Worm (Caenorhabditis elegans) whole organism, L4 larva: Measurements from ENCODE around the gene spds-1.

Experiments
- D1046.2 ChIP-seq: fragments of 200-800 bp; sonication (Bioruptor generic); IDR thresholded peaks from 2 replicates; pipeline ENCODE4 v1.3.6; 2022; ENCODE audit warnings: missing genetic modification characterization, missing compliant biosample characterization
- F37D6.2 ChIP-seq: sonication (generic microtip); optimal IDR thresholded peaks from 2 replicates; lab custom pipeline; 2016; ENCODE audit warnings: mild to moderate bottlenecking, missing genetic modification characterization, missing compliant biosample characterization
- F44E2.7 ChIP-seq: fragments of 200-800 bp; sonication (Bioruptor generic); IDR thresholded peaks from 2 replicates; pipeline ENCODE4 v2.1.2; 2022; ENCODE audit warnings: missing genetic modification characterization, missing compliant biosample characterization
- F49E8.2 ChIP-seq: sonication (generic microtip); optimal IDR thresholded peaks from 2 replicates; lab custom pipeline; 2016; ENCODE audit warnings: missing compliant biosample characterization, mild to moderate bottlenecking, missing genetic modification characterization, borderline replicate concordance
- Y48G9A.11 ChIP-seq: fragments of 200-800 bp; sonication (Bioruptor generic); IDR thresholded peaks from 2 replicates; pipeline ENCODE4 v1.3.6; 2022; ENCODE audit warnings: missing genetic modification reagents, missing genetic modification characterization, missing compliant biosample characterization
- ZK337.2 ChIP-seq: fragments of 200-800 bp; sonication (Bioruptor generic); IDR thresholded peaks from 2 replicates; pipeline ENCODE4 v1.3.6; 2022; ENCODE audit warnings: missing genetic modification reagents, missing genetic modification characterization, missing compliant biosample characterization
- aha-1 ChIP-seq: fragments of 150-350 bp; peaks from one replicate; lab custom pipeline; 2014; ENCODE audit warnings: missing biosample characterization, missing genetic modification characterization
- ama-1 ChIP-seq: fragments of 150-350 bp; optimal IDR thresholded peaks from 2 replicates; lab custom pipeline; 2014; ENCODE audit warnings: inconsistent platforms, mixed read lengths
- ceh-62 ChIP-seq: sonication (generic microtip); optimal IDR thresholded peaks from 2 replicates; lab custom pipeline; 2017; ENCODE audit warnings: missing biosample characterization, missing genetic modification characterization
- daf-16 ChIP-seq, 3 experiments: sonication (generic microtip); optimal IDR thresholded peaks; 2 replicates each; lab custom pipeline; 2016 to 2017; ENCODE audit warnings: missing genetic modification characterization in 3 of 3, missing genetic modification reagents in 3 of 3, mild to moderate bottlenecking in 2 of 3, missing compliant biosample characterization in 2 of 3, missing biosample characterization in 1 of 3, moderate library complexity in 1 of 3
- dmd-6 ChIP-seq: fragments of 200-800 bp; sonication (Bioruptor generic); IDR thresholded peaks from 2 replicates; pipeline ENCODE4 v1.3.6; 2022; ENCODE audit warnings: missing genetic modification reagents, missing genetic modification characterization, missing compliant biosample characterization
- dmd-8 ChIP-seq: fragments of 200-800 bp; sonication (Bioruptor generic); IDR thresholded peaks from 2 replicates; pipeline ENCODE4 v1.3.6; 2022; ENCODE audit warnings: missing genetic modification characterization, missing compliant biosample characterization
- dpl-1 ChIP-seq: fragments of 150-350 bp; optimal IDR thresholded peaks from 2 replicates; lab custom pipeline; 2014; ENCODE audit warnings: missing biosample characterization, missing genetic modification reagents, missing genetic modification characterization
- hif-1 ChIP-seq, 2 experiments: sonication (generic microtip); optimal IDR thresholded peaks; 2 replicates each; lab custom pipeline; 2016 to 2017; ENCODE audit warnings: missing compliant biosample characterization in 2 of 2, missing genetic modification characterization in 2 of 2, missing genetic modification reagents in 2 of 2, missing genotype in 2 of 2, mild to moderate bottlenecking in 1 of 2
- hmg-1.1 ChIP-seq: fragments of 200-800 bp; sonication (Bioruptor generic); IDR thresholded peaks from 2 replicates; pipeline ENCODE4 v1.3.6; 2022; ENCODE audit warnings: missing genetic modification reagents, missing genetic modification characterization, missing compliant biosample characterization
- lim-7 ChIP-seq: fragments of 200-800 bp; sonication (Bioruptor generic); IDR thresholded peaks from 2 replicates; pipeline ENCODE4 v1.3.6; 2022; ENCODE audit warnings: missing genetic modification characterization, missing compliant biosample characterization
- lin-15B ChIP-seq: fragments of 150-350 bp; sonication (generic microtip); optimal IDR thresholded peaks from 3 replicates; lab custom pipeline; 2014; ENCODE audit warnings: missing biosample characterization, missing genetic modification characterization
- lin-38 ChIP-seq: fragments of 200-800 bp; sonication (Bioruptor generic); IDR thresholded peaks from 2 replicates; pipeline ENCODE4 v1.3.6; 2022; ENCODE audit warnings: missing genetic modification reagents, missing genetic modification characterization, missing compliant biosample characterization
- lsy-2 ChIP-seq, 2 experiments: fragments of 150-350 bp in 1 of 2; sonication (generic microtip) in 1 of 2; optimal IDR thresholded peaks; 2 replicates each; lab custom pipeline; 2014 to 2017; ENCODE audit warnings: missing biosample characterization in 2 of 2, missing genetic modification characterization in 2 of 2
- mxl-2 ChIP-seq: fragments of 200-800 bp; sonication (Bioruptor generic); conservative IDR thresholded peaks from 2 replicates; pipeline ENCODE4 v1.3.6; 2022; ENCODE audit warnings: missing genetic modification reagents, missing genetic modification characterization, missing compliant biosample characterization
- mxl-3 ChIP-seq: fragments of 200-800 bp; sonication (Bioruptor generic); optimal IDR thresholded peaks from 2 replicates; lab custom pipeline; 2018; ENCODE audit warnings: mild to moderate bottlenecking, missing genetic modification characterization, missing compliant biosample characterization
- nhr-111 ChIP-seq: fragments of 200-800 bp; sonication (Bioruptor generic); optimal IDR thresholded peaks from 2 replicates; lab custom pipeline; 2018; ENCODE audit warnings: mild to moderate bottlenecking, missing genetic modification characterization, missing compliant biosample characterization
- nhr-41 ChIP-seq: fragments of 200-800 bp; sonication (Bioruptor generic); IDR thresholded peaks from 2 replicates; pipeline ENCODE4 v1.3.6; 2022; ENCODE audit warnings: missing genetic modification reagents, missing genetic modification characterization, missing compliant biosample characterization
- pqm-1 ChIP-seq: sonication (generic microtip); optimal IDR thresholded peaks from 2 replicates; lab custom pipeline; 2017; ENCODE audit warnings: missing biosample characterization, missing genetic modification characterization
- tra-1 ChIP-seq: fragments of 200-800 bp; sonication (Bioruptor generic); IDR thresholded peaks from 2 replicates; pipeline ENCODE4 v1.3.6; 2022; ENCODE audit warnings: missing genetic modification reagents, missing genetic modification characterization, missing compliant biosample characterization
- unc-130 ChIP-seq: sonication (generic microtip); optimal IDR thresholded peaks from 2 replicates; lab custom pipeline; 2016; ENCODE audit warnings: missing genetic modification reagents, missing genetic modification characterization, missing compliant biosample characterization
- vab-7 ChIP-seq: fragments of 200-800 bp; sonication (Bioruptor generic); IDR thresholded peaks from 2 replicates; pipeline ENCODE4 v1.3.6; 2022; ENCODE audit warnings: missing genetic modification reagents, missing genetic modification characterization, missing compliant biosample characterization
- zag-1 ChIP-seq: fragments of 150-350 bp; optimal IDR thresholded peaks from 2 replicates; lab custom pipeline; 2014; ENCODE audit warnings: missing biosample characterization, missing genetic modification characterization
- zip-11 ChIP-seq: fragments of 200-800 bp; sonication (Bioruptor generic); IDR thresholded peaks from 2 replicates; pipeline ENCODE4 v1.3.6; 2022; ENCODE audit warnings: missing genetic modification characterization, missing compliant biosample characterization
- zip-2 ChIP-seq: fragments of 150-350 bp; optimal IDR thresholded peaks from 2 replicates; lab custom pipeline; 2014; ENCODE audit warnings: missing biosample characterization, missing genetic modification characterization
- ztf-7 ChIP-seq: fragments of 150-350 bp; optimal IDR thresholded peaks from 2 replicates; lab custom pipeline; 2014; ENCODE audit warnings: missing biosample characterization, missing genetic modification characterization

The spds-1 gene

ce11 chrII:12805765-12806384, 824 bp upstream of the spds-1 start (continued):
- TF ChIP-seq daf-16 (GFP tag; optimal IDR thresholded peaks at IDR 0.05; lab: Kevin White, UChicago), result no peak
- TF ChIP-seq daf-16 (tag; optimal IDR thresholded peaks at IDR 0.05; lab: Kevin White, UChicago), result no peak
- TF ChIP-seq nhr-41 (GFP tag; lab: Robert Waterston, UW), result no peak
- TF ChIP-seq aha-1 (tag; lab: Kevin White, UChicago), result peak; percentile 58
- no peak for TF ChIP-seq ama-1
- TF ChIP-seq D1046.2 (GFP tag; lab: Robert Waterston, UW), result 0 out of 2 replicates have a peak, but pooled peaks have one; percentile 13
- peak; percentile 22 for TF ChIP-seq dpl-1 (GFP tag; lab: Kevin White, UChicago)
- peak; percentile 42 for TF ChIP-seq F37D6.2

- TF ChIP-seq F49E8.2 (tag; lab: Kevin White, UChicago) (peak; percentile 68), lin-38 (GFP tag; lab: Robert Waterston, UW) (peak; percentile 36; the same call in 1 of the 2 replicates), ama-1 (no peak)
- TF ChIP-seq, all 104 proteins: peak for 2
These were observed 2.0 kb downstream of the spds-1 start for ce11 chrII:12808746-12809145.

DNA sequence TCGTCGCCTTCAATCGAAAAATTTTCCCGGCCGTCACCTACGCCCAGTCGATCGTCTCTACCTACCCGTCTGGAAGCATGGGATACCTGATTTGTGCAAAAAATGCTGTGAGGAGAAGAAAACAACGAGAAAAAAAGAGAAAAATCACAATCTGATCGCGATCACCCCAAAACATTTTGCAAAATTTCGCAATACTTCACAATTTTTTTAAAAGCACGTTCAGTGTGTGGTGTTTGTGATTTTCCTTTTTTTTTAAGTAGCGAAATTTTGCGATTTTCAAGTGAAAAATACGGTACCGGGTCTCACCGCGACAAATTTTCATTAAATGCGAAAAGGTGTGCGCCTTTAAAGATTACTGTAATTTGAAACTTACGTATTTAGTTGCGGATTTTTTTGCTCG, 3.0 kb downstream of the spds-1 start:
- no peak for TF ChIP-seq Y48G9A.11
- TF ChIP-seq lim-7 (GFP tag; lab: Robert Waterston, UW), result no peak
- TF ChIP-seq ceh-62 (tag; lab: Kevin White, UChicago), result no peak
- peak; percentile 87 for TF ChIP-seq zip-2 (tag; lab: Kevin White, UChicago)
- no peak for TF ChIP-seq zag-1 (tag; lab: Kevin White, UChicago)
- no peak for TF ChIP-seq hmg-1.1
- no peak for TF ChIP-seq aha-1 (tag; lab: Kevin White, UChicago)
- TF ChIP-seq hif-1 (tag; optimal IDR thresholded peaks at IDR 0.05; lab: Kevin White, UChicago), result peak in 1 of 2 experiments; percentile 37
- no peak for TF ChIP-seq ZK337.2 (GFP tag; lab: Robert Waterston, UW)
- TF ChIP-seq dmd-8 (GFP tag; lab: Robert Waterston, UW), result no peak
- TF ChIP-seq lin-15B, result no peak

DNA sequence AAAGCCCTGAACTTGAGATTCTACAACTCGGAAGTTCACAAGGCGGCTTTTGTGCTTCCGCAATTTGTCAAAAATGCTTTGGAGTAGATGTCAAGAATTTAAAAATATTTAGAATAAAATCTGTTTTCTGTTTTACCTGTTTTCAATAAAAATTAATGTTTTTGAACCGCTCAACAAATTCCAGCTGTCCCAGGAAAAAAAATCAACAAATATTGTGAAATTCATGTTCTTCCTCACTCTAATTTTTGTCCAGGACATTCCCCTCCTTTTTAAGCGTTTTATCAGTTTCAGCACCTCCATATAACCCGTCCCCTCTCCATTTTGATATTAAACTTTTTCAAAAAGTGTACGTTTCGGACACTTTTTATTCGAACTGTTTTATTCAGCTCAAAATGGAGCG, 4.0 kb downstream of the spds-1 start, which contains the start of gene Y46G5A.20:
Gene Y46G5A.20 (plus strand): TSS at position 301 of the 400 bp plus-strand sequence.
- TF ChIP-seq zip-11 (GFP tag; lab: Robert Waterston, UW) (no peak), vab-7 (GFP tag; lab: Robert Waterston, UW) (no peak), lsy-2 (tag; optimal IDR thresholded peaks at IDR 0.05; lab: Kevin White, UChicago) (no peak), mxl-3 (GFP tag; lab: Kevin White, UChicago) (no peak), mxl-2 (GFP tag; lab: Robert Waterston, UW) (no peak), nhr-41 (GFP tag; lab: Robert Waterston, UW) (no peak), nhr-111 (GFP tag; lab: Kevin White, UChicago) (no peak), pqm-1 (tag; lab: Kevin White, UChicago) (peak; percentile 15), ztf-7 (tag; lab: Kevin White, UChicago) (no peak), tra-1 (GFP tag; lab: Robert Waterston, UW) (no peak), F44E2.7 (GFP tag; lab: Robert Waterston, UW) (no peak), dmd-6 (GFP tag; lab: Robert Waterston, UW) (no peak), daf-16 (GFP tag; optimal IDR thresholded peaks at IDR 0.05; lab: Kevin White, UChicago) (no peak), daf-16 (tag; optimal IDR thresholded peaks at IDR 0.05; lab: Kevin White, UChicago) (peak; percentile 52), unc-130 (GFP tag; lab: Kevin White, UChicago) (no peak)

- TF ChIP-seq dpl-1 (GFP tag; lab: Kevin White, UChicago), result no peak
- TF ChIP-seq aha-1 (tag; lab: Kevin White, UChicago), result peak; percentile 95
- TF ChIP-seq, all 104 proteins: peak for 1
These were observed 6.6 kb downstream of the spds-1 start for ce11 chrII:12813253-12813652.
